Fruit fly (Drosophila melanogaster) whole organism, prepupa: ENCODE measurements around the gene CG8851.
A peak's percentile ranks its signal among the peaks of the same experiment; 100 is the strongest.

Experiments used
- Blimp-1 ChIP-seq: fragments of 200-800 bp; sonication (Bioruptor generic); optimal IDR thresholded peaks from 3 replicates; lab custom pipeline; 2017; ENCODE audit warnings: missing biosample characterization, missing genetic modification characterization, mild to moderate bottlenecking, moderate library complexity, missing genetic modification reagents
- CG10631 ChIP-seq: fragments of 200-800 bp; sonication (Bioruptor generic); optimal IDR thresholded peaks from 2 replicates; lab custom pipeline; 2016; ENCODE audit warnings: missing biosample characterization, missing genetic modification characterization
- CG10669 ChIP-seq: fragments of 200-800 bp; sonication (Bioruptor generic); optimal IDR thresholded peaks from 3 replicates; lab custom pipeline; 2018; ENCODE audit warnings: missing biosample characterization, mild to moderate bottlenecking, missing genetic modification characterization, moderate library complexity
- CG11762 ChIP-seq: fragments of 200-800 bp; sonication (Bioruptor generic); optimal IDR thresholded peaks from 3 replicates; lab custom pipeline; 2016; ENCODE audit warnings: missing biosample characterization, missing genetic modification characterization; ENCODE audit not compliant: insufficient read depth
- CG15336 ChIP-seq: fragments of 200-800 bp; sonication (Bioruptor generic); IDR thresholded peaks from 2 replicates; pipeline ENCODE4 v1.3.6; 2022; ENCODE audit warnings: missing biosample characterization, missing genetic modification characterization
- CG16779 ChIP-seq: fragments of 200-800 bp; sonication (Bioruptor generic); optimal IDR thresholded peaks from 3 replicates; lab custom pipeline; 2017; ENCODE audit warnings: missing biosample characterization, mild to moderate bottlenecking, missing genetic modification characterization
- CG3032 ChIP-seq: fragments of 200-800 bp; optimal IDR thresholded peaks from 2 replicates; lab custom pipeline; 2019; ENCODE audit warnings: missing biosample characterization, mild to moderate bottlenecking, missing genetic modification characterization, moderate library complexity
- CG31627 ChIP-seq: fragments of 200-800 bp; sonication (Bioruptor generic); optimal IDR thresholded peaks from 3 replicates; lab custom pipeline; 2016; ENCODE audit warnings: missing biosample characterization, missing genetic modification characterization
- CG32006 ChIP-seq: fragments of 200-800 bp; sonication (Bioruptor generic); optimal IDR thresholded peaks from 3 replicates; lab custom pipeline; 2017; ENCODE audit warnings: missing biosample characterization, mild to moderate bottlenecking, missing genetic modification characterization
- CG34406 ChIP-seq: fragments of 200-800 bp; sonication (Bioruptor generic); optimal IDR thresholded peaks from 3 replicates; lab custom pipeline; 2016; ENCODE audit warnings: missing biosample characterization, missing genetic modification characterization
- CG3919 ChIP-seq: fragments of 200-800 bp; sonication (Bioruptor generic); optimal IDR thresholded peaks from 3 replicates; lab custom pipeline; 2016; ENCODE audit warnings: missing biosample characterization, missing genetic modification characterization
- CG6163 ChIP-seq: fragments of 200-800 bp; sonication (Bioruptor generic); IDR thresholded peaks from 3 replicates; pipeline ENCODE4 v1.3.6; 2022; ENCODE audit warnings: missing biosample characterization, missing genetic modification characterization
- CG6276 ChIP-seq: fragments of 200-800 bp; sonication (Bioruptor generic); optimal IDR thresholded peaks from 2 replicates; lab custom pipeline; 2017; ENCODE audit warnings: missing biosample characterization, mild to moderate bottlenecking, missing genetic modification characterization
- CG6792 ChIP-seq: fragments of 200-800 bp; sonication (Bioruptor generic); optimal IDR thresholded peaks from 3 replicates; lab custom pipeline; 2016; ENCODE audit warnings: missing biosample characterization, missing genetic modification characterization
- CG6808 ChIP-seq: fragments of 200-800 bp; sonication (Bioruptor generic); optimal IDR thresholded peaks from 3 replicates; lab custom pipeline; 2017; ENCODE audit warnings: missing biosample characterization, missing genetic modification characterization, mild to moderate bottlenecking, moderate library complexity, missing genetic modification reagents
- CG6854 ChIP-seq: fragments of 200-800 bp; sonication (Bioruptor generic); optimal IDR thresholded peaks from 2 replicates; lab custom pipeline; 2017; ENCODE audit warnings: missing biosample characterization, mild to moderate bottlenecking, missing genetic modification characterization
- CG7368 ChIP-seq: fragments of 200-800 bp; sonication (Bioruptor generic); optimal IDR thresholded peaks from 3 replicates; lab custom pipeline; 2016; ENCODE audit warnings: missing biosample characterization, missing genetic modification characterization
- CG8119 ChIP-seq: fragments of 200-800 bp; sonication (Bioruptor generic); IDR thresholded peaks from 3 replicates; pipeline ENCODE4 v1.3.6; 2022; ENCODE audit warnings: missing biosample characterization, missing genetic modification characterization
- CG8319 ChIP-seq: fragments of 200-800 bp; sonication (Bioruptor generic); optimal IDR thresholded peaks from 3 replicates; lab custom pipeline; 2016; ENCODE audit warnings: missing biosample characterization, missing genetic modification characterization
- CG8632 ChIP-seq: fragments of 200-800 bp; sonication (Bioruptor generic); optimal IDR thresholded peaks from 3 replicates; lab custom pipeline; 2016; ENCODE audit warnings: missing biosample characterization, missing genetic modification characterization
- CG9139 ChIP-seq: fragments of 200-800 bp; sonication (Bioruptor generic); optimal IDR thresholded peaks from 3 replicates; lab custom pipeline; 2017; ENCODE audit warnings: missing biosample characterization, mild to moderate bottlenecking, missing genetic modification characterization
- Eip78C ChIP-seq: fragments of 200-800 bp; sonication (Bioruptor generic); peaks from one replicate; lab custom pipeline; 2016; ENCODE audit warnings: missing biosample characterization, missing genetic modification characterization
- Eip93F ChIP-seq: fragments of 200-800 bp; sonication (Bioruptor generic); optimal IDR thresholded peaks from 2 replicates; lab custom pipeline; 2016; ENCODE audit warnings: missing biosample characterization, mild to moderate bottlenecking, missing genetic modification characterization
- Ets21C ChIP-seq: fragments of 200-800 bp; sonication (Bioruptor generic); optimal IDR thresholded peaks from 3 replicates; lab custom pipeline; 2016; ENCODE audit warnings: missing biosample characterization, missing genetic modification characterization
- Ets96B ChIP-seq: fragments of 200-800 bp; optimal IDR thresholded peaks from 2 replicates; lab custom pipeline; 2019; ENCODE audit warnings: missing biosample characterization, mild to moderate bottlenecking, missing genetic modification characterization, moderate library complexity
- Gug ChIP-seq: fragments of 200-800 bp; sonication (Bioruptor generic); IDR thresholded peaks from 2 replicates; pipeline ENCODE4 v1.3.6; 2022; ENCODE audit warnings: missing biosample characterization, missing genetic modification characterization
- Hr38 ChIP-seq: sonication (Bioruptor generic); optimal IDR thresholded peaks from 2 replicates; lab custom pipeline; 2016; ENCODE audit warnings: missing biosample characterization, missing genetic modification characterization
- Lpt ChIP-seq: fragments of 200-800 bp; sonication (Bioruptor generic); optimal IDR thresholded peaks from 3 replicates; lab custom pipeline; 2016; ENCODE audit warnings: missing biosample characterization, missing genetic modification characterization
- OdsH ChIP-seq: fragments of 200-800 bp; sonication (Bioruptor generic); optimal IDR thresholded peaks from 3 replicates; lab custom pipeline; 2016; ENCODE audit warnings: missing biosample characterization, missing genetic modification characterization
- Smox ChIP-seq: fragments of 200-800 bp; sonication (Bioruptor generic); optimal IDR thresholded peaks from 3 replicates; lab custom pipeline; 2016; ENCODE audit warnings: missing biosample characterization, missing genetic modification characterization
- Sox15 ChIP-seq: fragments of 200-800 bp; sonication (Bioruptor generic); optimal IDR thresholded peaks from 3 replicates; lab custom pipeline; 2016; ENCODE audit warnings: missing biosample characterization, missing genetic modification characterization
- achi ChIP-seq: fragments of 200-800 bp; sonication (Bioruptor generic); optimal IDR thresholded peaks from 3 replicates; lab custom pipeline; 2016; ENCODE audit warnings: missing biosample characterization, missing genetic modification characterization
- acj6 ChIP-seq: fragments of 200-800 bp; sonication (Bioruptor generic); optimal IDR thresholded peaks from 3 replicates; lab custom pipeline; 2016; ENCODE audit warnings: missing biosample characterization, missing genetic modification characterization
- cyc ChIP-seq: fragments of 200-800 bp; sonication (Bioruptor generic); optimal IDR thresholded peaks from 3 replicates; lab custom pipeline; 2016; ENCODE audit warnings: missing biosample characterization, missing genetic modification characterization
- dac ChIP-seq: fragments of 200-800 bp; sonication (Bioruptor generic); optimal IDR thresholded peaks from 2 replicates; lab custom pipeline; 2017; ENCODE audit warnings: missing biosample characterization, mild to moderate bottlenecking, missing genetic modification characterization
- dsx ChIP-seq: fragments of 200-800 bp; optimal IDR thresholded peaks from 3 replicates; lab custom pipeline; 2019; ENCODE audit warnings: missing biosample characterization, mild to moderate bottlenecking, missing genetic modification characterization, moderate library complexity; ENCODE audit not compliant: poor library complexity, severe bottlenecking
- esn ChIP-seq: fragments of 200-800 bp; sonication (Bioruptor generic); optimal IDR thresholded peaks from 2 replicates; lab custom pipeline; 2016; ENCODE audit warnings: missing biosample characterization, mild to moderate bottlenecking, missing genetic modification characterization, moderate library complexity
- fd85E ChIP-seq: fragments of 200-800 bp; sonication (Bioruptor generic); optimal IDR thresholded peaks from 3 replicates; lab custom pipeline; 2016; ENCODE audit warnings: missing biosample characterization, missing genetic modification characterization
- fkh ChIP-seq: fragments of 200-800 bp; sonication (Bioruptor generic); optimal IDR thresholded peaks from 3 replicates; lab custom pipeline; 2017; ENCODE audit warnings: missing biosample characterization, mild to moderate bottlenecking, missing genetic modification characterization, moderate library complexity
- lz ChIP-seq: fragments of 200-800 bp; sonication (Bioruptor generic); optimal IDR thresholded peaks from 3 replicates; lab custom pipeline; 2016; ENCODE audit warnings: missing biosample characterization, missing genetic modification characterization
- net ChIP-seq: fragments of 200-800 bp; sonication (Bioruptor generic); optimal IDR thresholded peaks from 3 replicates; lab custom pipeline; 2016; ENCODE audit warnings: missing biosample characterization, missing genetic modification characterization
- spab ChIP-seq: fragments of 200-800 bp; sonication (Bioruptor generic); optimal IDR thresholded peaks from 2 replicates; lab custom pipeline; 2017; ENCODE audit warnings: missing biosample characterization, mild to moderate bottlenecking, missing genetic modification characterization, missing genetic modification reagents
- ss ChIP-seq, 2 experiments: fragments of 200-800 bp; sonication (Bioruptor generic); optimal IDR thresholded peaks; 2 replicates in 1 of 2; 3 replicates in 1 of 2; lab custom pipeline; 2017 to 2018; ENCODE audit warnings: mild to moderate bottlenecking in 2 of 2, missing biosample characterization in 2 of 2, missing genetic modification characterization in 2 of 2, moderate library complexity in 1 of 2
- svp ChIP-seq: fragments of 200-800 bp; sonication (Bioruptor generic); peaks from one replicate; lab custom pipeline; 2016; ENCODE audit warnings: missing biosample characterization, missing genetic modification characterization
- topi ChIP-seq: fragments of 200-800 bp; sonication (Bioruptor generic); optimal IDR thresholded peaks from 3 replicates; lab custom pipeline; 2016; ENCODE audit warnings: missing biosample characterization, missing genetic modification characterization
- vri ChIP-seq: fragments of 200-800 bp; sonication (Bioruptor generic); optimal IDR thresholded peaks from 3 replicates; lab custom pipeline; 2016; ENCODE audit warnings: missing biosample characterization, mild to moderate bottlenecking, missing genetic modification characterization

The CG8851 gene

dm6 chr2L:3562435-3562834, 43.0 kb downstream of the CG8851 start (continued):
- TF ChIP-seq spab (GFP tag; lab: Kevin White, UChicago) (peak; percentile 66), CG6276 (GFP tag; lab: Kevin White, UChicago) (no peak), topi (GFP tag; lab: Kevin White, UChicago) (peak; percentile 41), CG6808 (peak; percentile 69), CG8119 (GFP tag; lab: Robert Waterston, UW) (no peak), cyc (GFP tag; lab: Kevin White, UChicago) (peak; percentile 36), CG10669 (GFP tag; lab: Kevin White, UChicago) (peak; percentile 64), esn (GFP tag; lab: Kevin White, UChicago) (peak; percentile 46), ss (GFP tag; optimal IDR thresholded peaks at IDR 0.05; lab: Kevin White, UChicago) (peak; percentile 30 to 39), fkh (GFP tag; lab: Kevin White, UChicago) (no peak), CG3032 (tag; lab: Kevin White, UChicago) (peak; percentile 64)

DNA sequence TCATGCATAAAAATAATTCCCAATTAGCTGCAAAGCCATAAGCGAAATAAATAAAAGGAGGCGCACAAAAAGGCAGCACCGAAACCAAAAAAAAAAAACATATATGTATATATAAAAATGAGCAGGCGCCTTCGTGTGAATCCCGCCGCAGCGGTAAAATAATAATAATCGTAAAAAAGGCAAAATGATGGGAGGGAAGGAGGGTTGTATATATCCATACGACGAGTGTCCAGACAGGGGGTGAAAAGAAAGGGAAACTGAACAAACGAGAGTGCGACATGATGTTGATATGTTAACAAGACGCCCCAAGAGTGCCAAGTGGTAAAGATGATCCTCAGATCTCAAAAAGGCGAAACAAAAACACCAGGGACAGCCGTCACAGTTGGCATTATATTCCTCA, 45.1 kb downstream of the CG8851 start:
- TF ChIP-seq Eip78C (GFP tag; lab: Kevin White, UChicago), result peak; percentile 29
- no peak for TF ChIP-seq CG6163
- peak; percentile 44 for TF ChIP-seq svp (GFP tag; lab: Kevin White, UChicago)
- no peak for TF ChIP-seq dac
- peak; percentile 64 for TF ChIP-seq Blimp-1 (GFP tag; lab: Kevin White, UChicago)

- TF ChIP-seq dac (no peak), dsx (GFP tag; lab: Kevin White, UChicago) (no peak), CG6163 (peak; percentile 79), CG8119 (GFP tag; lab: Robert Waterston, UW) (peak; percentile 58), CG3919 (GFP tag; lab: Kevin White, UChicago) (peak; percentile 75), lz (GFP tag; lab: Kevin White, UChicago) (peak; percentile 72), Ets21C (GFP tag; lab: Kevin White, UChicago) (peak; percentile 55), cyc (GFP tag; lab: Kevin White, UChicago) (peak; percentile 70), CG11762 (GFP tag; lab: Kevin White, UChicago) (peak; percentile 23), CG6854 (GFP tag; lab: Kevin White, UChicago) (no peak), Ets96B (tag; lab: Kevin White, UChicago) (peak; percentile 56), CG7368 (GFP tag; lab: Kevin White, UChicago) (peak; percentile 39), svp (GFP tag; lab: Kevin White, UChicago) (peak; percentile 90), CG10669 (GFP tag; lab: Kevin White, UChicago) (peak; percentile 24), Lpt (no peak), Eip93F (GFP tag; lab: Kevin White, UChicago) (no peak), vri (GFP tag; lab: Kevin White, UChicago) (peak; percentile 31), Gug (GFP tag; lab: Robert Waterston, UW) (no peak), CG31627 (GFP tag; lab: Kevin White, UChicago) (peak; percentile 66), fd85E (GFP tag; lab: Kevin White, UChicago) (no peak), CG15336 (GFP tag; lab: Robert Waterston, UW) (peak; percentile 41; the same call in 1 of the 2 replicates), CG6808 (peak; percentile 56), OdsH (GFP tag; lab: Kevin White, UChicago) (peak; percentile 58), CG6792 (GFP tag; lab: Kevin White, UChicago) (peak; percentile 58), esn (GFP tag; lab: Kevin White, UChicago) (peak; percentile 60), CG16779 (tag; lab: Kevin White, UChicago) (peak; percentile 22), acj6 (peak; percentile 35), net (peak; percentile 2), achi (GFP tag; lab: Kevin White, UChicago) (peak; percentile 52), CG8632 (GFP tag; lab: Kevin White, UChicago) (peak; percentile 30), fkh (GFP tag; lab: Kevin White, UChicago) (no peak), CG10631 (GFP tag; lab: Kevin White, UChicago) (peak; percentile 71), ss (GFP tag; optimal IDR thresholded peaks at IDR 0.05; lab: Kevin White, UChicago) (peak; percentile 38 to 41), CG34406 (GFP tag; lab: Kevin White, UChicago) (peak; percentile 34), spab (GFP tag; lab: Kevin White, UChicago) (peak; percentile 54), CG8319 (GFP tag; lab: Kevin White, UChicago) (peak; percentile 9), Smox (GFP tag; lab: Kevin White, UChicago) (peak; percentile 60), CG32006 (peak; percentile 51), CG9139 (GFP tag; lab: Kevin White, UChicago) (peak; percentile 12), Sox15 (peak; percentile 4), Blimp-1 (GFP tag; lab: Kevin White, UChicago) (no peak), Eip78C (GFP tag; lab: Kevin White, UChicago) (peak; percentile 80), Hr38 (GFP tag; lab: Kevin White, UChicago) (no peak)
Observed at dm6 chr2L:3566532-3566931, 47.1 kb downstream of the CG8851 start.
